Fruit fly (Drosophila melanogaster): Measurements from ENCODE around the gene CG1722.
A peak's percentile ranks its signal among the peaks of the same experiment; 100 is the strongest.

The CG1722 gene

DNA sequence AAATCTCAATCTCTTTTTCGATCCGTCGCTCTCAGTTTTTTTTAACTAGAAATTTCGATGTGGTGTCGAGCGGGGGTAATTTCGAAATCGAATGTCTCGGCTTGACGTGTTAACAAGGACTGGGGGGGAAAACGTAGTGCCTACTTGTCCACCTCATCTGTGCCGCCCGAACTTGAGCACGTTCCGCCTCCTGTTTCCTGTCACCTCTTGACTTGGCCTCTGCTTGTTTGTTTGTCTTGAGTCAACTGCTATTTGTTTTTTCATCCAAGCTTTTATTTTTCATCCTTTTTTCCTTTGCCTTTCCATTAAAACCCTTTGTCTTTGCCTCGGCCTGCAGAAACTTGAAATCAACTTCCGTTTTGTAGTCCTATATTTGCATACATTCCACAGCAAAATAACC is at the start of gene CG1722:
CG1722 (minus strand) TSS at position 101 of the 400 bp plus-strand sequence.
- TF ChIP-seq CG8478 (optimal IDR thresholded peaks at IDR 0.05), result no peak
- no peak for TF ChIP-seq pan (optimal IDR thresholded peaks at IDR 0.05)
- TF ChIP-seq usp (GFP tag; optimal IDR thresholded peaks at IDR 0.05), result no peak
- TF ChIP-seq EcR (GFP tag; optimal IDR thresholded peaks at IDR 0.05), result no peak
- TF ChIP-seq psq (optimal IDR thresholded peaks at IDR 0.05), result no peak
- TF ChIP-seq Dll (optimal IDR thresholded peaks at IDR 0.05), result no peak

DNA sequence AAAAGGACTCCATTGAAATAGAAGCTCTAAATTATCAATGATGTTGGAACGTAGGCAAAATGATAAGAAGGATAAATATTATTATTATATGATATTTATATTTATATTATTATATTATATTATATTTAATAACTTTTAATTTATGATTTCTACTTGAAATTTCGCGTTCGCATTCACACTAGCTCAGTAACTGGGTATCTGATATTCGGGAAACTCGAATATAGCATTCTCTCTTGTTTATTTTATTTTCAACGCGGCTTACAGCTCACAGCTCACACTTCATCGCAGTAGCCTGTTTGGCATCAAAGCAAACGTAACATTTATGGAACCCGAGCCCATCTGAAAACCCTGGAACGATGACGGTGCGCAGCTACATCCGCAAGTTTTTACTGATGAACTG is 34.1 kb upstream of the CG1722 start, which contains the start of gene CG1494:
CG1494 (plus strand) TSS at position 301 of the 400 bp plus-strand sequence.
- TF ChIP-seq CG8478 (optimal IDR thresholded peaks at IDR 0.05), result no peak
- TF ChIP-seq usp (GFP tag; optimal IDR thresholded peaks at IDR 0.05), result no peak
- TF ChIP-seq pan (optimal IDR thresholded peaks at IDR 0.05), result no peak
- TF ChIP-seq Dll (optimal IDR thresholded peaks at IDR 0.05), result no peak
- no peak for TF ChIP-seq psq (optimal IDR thresholded peaks at IDR 0.05)
- TF ChIP-seq EcR (GFP tag; optimal IDR thresholded peaks at IDR 0.05), result no peak

dm6 chrX:21282035-21282434 is 31.1 kb upstream of the CG1722 start:
- TF ChIP-seq pan (optimal IDR thresholded peaks at IDR 0.05) (no peak), psq (optimal IDR thresholded peaks at IDR 0.05) (no peak), Dll (optimal IDR thresholded peaks at IDR 0.05) (no peak), usp (GFP tag; optimal IDR thresholded peaks at IDR 0.05) (no peak), EcR (GFP tag; optimal IDR thresholded peaks at IDR 0.05) (no peak), CG8478 (optimal IDR thresholded peaks at IDR 0.05) (no peak)

DNA sequence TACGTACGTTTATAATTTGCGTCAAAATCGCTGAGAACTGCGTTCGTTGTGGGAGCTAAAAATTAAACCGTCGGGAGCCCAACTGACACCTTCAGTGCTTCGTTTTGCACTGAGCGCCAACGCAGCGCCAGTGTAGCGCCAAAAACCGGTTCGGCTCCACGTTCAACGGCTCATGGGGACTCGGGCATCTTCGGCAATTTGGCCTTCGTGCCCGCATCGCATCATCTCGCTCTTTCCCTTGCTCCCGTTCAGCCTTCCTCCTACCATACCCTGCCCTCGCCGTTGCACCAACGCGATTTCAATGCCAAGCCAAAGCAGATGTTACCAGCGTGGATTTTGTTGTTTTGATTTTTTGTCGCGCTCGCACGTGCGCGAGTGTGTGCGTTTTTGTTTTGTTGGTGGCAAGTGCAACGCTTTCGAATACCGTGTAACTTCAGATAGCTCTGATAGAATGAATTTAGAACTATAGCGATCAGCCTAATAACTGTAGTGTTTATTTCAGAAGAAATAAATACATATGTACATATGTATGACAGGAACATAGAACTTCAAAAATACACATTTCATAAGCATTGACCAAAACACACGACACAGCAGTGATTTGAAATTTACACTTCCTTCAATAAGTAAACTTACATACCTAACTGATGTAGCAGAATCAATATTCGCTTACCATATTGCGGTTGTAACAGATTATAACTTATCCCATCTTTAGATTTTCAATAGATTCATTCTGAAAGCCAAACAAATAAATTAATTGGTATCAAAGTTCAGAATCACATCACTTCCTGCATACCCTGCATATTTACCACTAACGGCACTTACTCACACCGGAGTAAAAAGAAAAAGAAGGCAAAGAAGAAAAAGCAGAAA is 30.3 kb upstream of the CG1722 start, which contains the start of gene Mnr:
Mnr (minus strand) TSS at position 133 of the 873 bp plus-strand sequence.
- TF ChIP-seq CG8478 (optimal IDR thresholded peaks at IDR 0.05), result no peak
- TF ChIP-seq pan (optimal IDR thresholded peaks at IDR 0.05), result peak; percentile 87

DNA sequence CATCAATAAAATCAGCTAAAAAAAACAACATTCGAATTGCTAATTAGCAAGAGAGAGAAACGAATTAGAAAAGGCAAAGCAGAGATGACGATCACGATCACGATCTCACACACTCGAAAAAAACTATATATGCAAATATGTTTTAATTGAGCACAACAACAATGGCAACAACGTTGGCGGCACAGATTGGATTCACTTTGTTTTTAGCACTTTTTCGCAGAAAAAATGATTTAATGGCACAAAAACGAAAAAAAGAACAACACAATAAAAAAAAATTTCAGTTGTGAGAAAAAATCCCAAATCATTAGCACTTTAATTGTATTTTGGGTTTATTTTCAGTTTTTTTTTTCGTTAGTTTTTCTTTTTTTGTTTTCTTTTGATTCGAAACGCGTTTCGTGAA is 29.7 kb upstream of the CG1722 start:
- no peak for TF ChIP-seq psq (optimal IDR thresholded peaks at IDR 0.05)
- no peak for TF ChIP-seq usp (GFP tag; optimal IDR thresholded peaks at IDR 0.05)
- TF ChIP-seq pan (optimal IDR thresholded peaks at IDR 0.05), result no peak
- TF ChIP-seq EcR (GFP tag; optimal IDR thresholded peaks at IDR 0.05), result no peak
- no peak for TF ChIP-seq Dll (optimal IDR thresholded peaks at IDR 0.05)
- TF ChIP-seq CG8478 (optimal IDR thresholded peaks at IDR 0.05), result no peak

DNA sequence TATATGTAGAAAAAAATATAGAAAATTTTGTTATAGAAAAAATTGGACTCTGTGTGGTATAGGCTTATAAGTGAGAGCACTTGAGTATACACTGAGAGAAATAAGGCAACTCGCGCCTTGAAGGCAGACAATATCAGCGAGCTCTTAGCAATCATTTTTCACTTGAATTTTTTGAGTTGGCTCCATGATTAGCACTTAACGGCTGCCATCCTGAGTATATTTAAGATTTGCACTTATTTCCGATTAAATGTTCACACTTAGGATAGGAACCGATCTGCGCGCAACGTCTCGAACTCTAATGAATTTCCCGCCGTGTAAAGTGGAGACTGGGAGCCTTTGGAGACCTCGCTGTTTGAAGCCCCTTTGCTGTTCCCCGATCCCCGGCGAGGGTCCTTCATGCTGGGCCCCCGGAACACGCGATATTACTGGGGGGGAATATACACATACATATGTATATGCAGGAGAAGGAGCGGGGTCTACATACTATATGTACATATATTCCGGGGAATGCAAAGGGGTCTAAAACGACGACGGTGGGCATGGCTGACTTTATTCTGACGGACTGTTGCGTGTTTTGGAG is 28.5 kb upstream of the CG1722 start:
- TF ChIP-seq Dll (optimal IDR thresholded peaks at IDR 0.05) (no peak), psq (optimal IDR thresholded peaks at IDR 0.05) (no peak), CG8478 (optimal IDR thresholded peaks at IDR 0.05) (no peak)

- TF ChIP-seq Dll (optimal IDR thresholded peaks at IDR 0.05), result no peak
- no peak for TF ChIP-seq pan (optimal IDR thresholded peaks at IDR 0.05)
- TF ChIP-seq usp (GFP tag; optimal IDR thresholded peaks at IDR 0.05), result no peak
- no peak for TF ChIP-seq psq (optimal IDR thresholded peaks at IDR 0.05)
- TF ChIP-seq CG8478 (optimal IDR thresholded peaks at IDR 0.05), result no peak
- TF ChIP-seq EcR (GFP tag; optimal IDR thresholded peaks at IDR 0.05), result no peak
These were observed 25.5 kb upstream of the CG1722 start for dm6 chrX:21276494-21276893.

dm6 chrX:21265391-21265790 is 14.4 kb upstream of the CG1722 start:
- TF ChIP-seq usp (GFP tag; optimal IDR thresholded peaks at IDR 0.05) (no peak), CG8478 (optimal IDR thresholded peaks at IDR 0.05) (no peak), pan (optimal IDR thresholded peaks at IDR 0.05) (no peak), psq (optimal IDR thresholded peaks at IDR 0.05) (no peak), Dll (optimal IDR thresholded peaks at IDR 0.05) (no peak), EcR (GFP tag; optimal IDR thresholded peaks at IDR 0.05) (no peak)

DNA sequence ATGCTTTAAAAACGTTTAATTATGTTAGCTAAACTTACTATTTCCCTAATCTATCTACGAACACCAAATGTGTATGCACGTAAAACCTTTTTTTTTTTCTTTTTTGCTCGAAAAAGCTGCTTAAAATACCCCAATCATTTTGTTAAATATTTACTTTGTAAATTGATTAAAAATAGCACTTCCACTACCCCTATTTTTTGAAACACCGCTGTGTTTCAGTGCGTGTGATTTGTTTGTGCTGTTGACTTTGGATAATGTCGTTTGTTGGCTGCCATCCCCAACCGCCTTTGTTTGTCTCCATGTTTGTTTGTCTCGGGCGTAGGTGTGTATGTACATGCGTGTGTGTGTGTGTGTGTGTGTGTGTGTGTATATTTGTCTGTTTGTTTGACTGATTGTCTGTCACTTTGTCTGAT is 9.1 kb downstream of the CG1722 start:
- TF ChIP-seq Dll (optimal IDR thresholded peaks at IDR 0.05) (no peak), EcR (GFP tag; optimal IDR thresholded peaks at IDR 0.05) (no peak), CG8478 (optimal IDR thresholded peaks at IDR 0.05) (no peak), usp (GFP tag; optimal IDR thresholded peaks at IDR 0.05) (no peak), psq (optimal IDR thresholded peaks at IDR 0.05) (no peak), pan (optimal IDR thresholded peaks at IDR 0.05) (no peak)

DNA sequence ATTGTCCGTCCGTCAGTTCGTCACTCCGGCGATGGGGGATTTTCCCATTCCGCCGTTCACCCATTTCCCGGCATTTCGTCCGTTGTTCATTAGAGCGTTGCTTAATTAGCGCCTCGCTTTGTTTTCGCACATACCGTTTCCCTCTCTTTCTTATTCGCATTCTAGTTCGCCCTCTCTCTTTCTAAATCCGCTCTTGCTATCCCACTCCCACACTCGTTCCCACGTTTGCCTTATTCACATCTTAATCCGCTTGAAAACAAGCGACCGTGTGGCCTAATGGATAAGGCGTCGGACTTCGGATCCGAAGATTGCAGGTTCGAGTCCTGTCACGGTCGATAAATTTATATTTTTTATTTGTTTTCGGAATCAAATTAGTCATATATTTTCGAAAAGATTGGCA is 19.1 kb downstream of the CG1722 start:
- TF ChIP-seq EcR (GFP tag; optimal IDR thresholded peaks at IDR 0.05) (no peak), CG8478 (optimal IDR thresholded peaks at IDR 0.05) (peak; percentile 40), pan (optimal IDR thresholded peaks at IDR 0.05) (no peak)

DNA sequence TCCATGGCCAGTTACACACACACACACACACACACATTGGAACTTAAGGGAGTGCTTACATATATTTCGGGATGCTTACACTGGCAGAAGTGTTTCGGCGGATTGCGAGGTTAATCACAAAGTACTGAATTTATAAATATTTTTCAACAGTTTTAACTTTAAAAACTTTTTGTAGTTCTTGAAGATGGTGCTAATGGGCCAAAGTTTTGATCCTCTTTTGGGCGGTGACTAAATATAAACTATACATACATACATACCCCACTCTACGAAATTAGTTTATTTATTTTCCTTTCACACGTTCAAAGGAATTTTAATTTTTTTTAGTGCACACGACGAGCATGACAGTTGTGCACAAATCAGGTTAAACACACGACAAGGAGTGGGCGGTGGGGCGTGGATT is 24.6 kb downstream of the CG1722 start:
- no peak for TF ChIP-seq CG8478 (optimal IDR thresholded peaks at IDR 0.05)
- no peak for TF ChIP-seq usp (GFP tag; optimal IDR thresholded peaks at IDR 0.05)
- no peak for TF ChIP-seq psq (optimal IDR thresholded peaks at IDR 0.05)
- no peak for TF ChIP-seq EcR (GFP tag; optimal IDR thresholded peaks at IDR 0.05)
- no peak for TF ChIP-seq Dll (optimal IDR thresholded peaks at IDR 0.05)
- TF ChIP-seq pan (optimal IDR thresholded peaks at IDR 0.05), result no peak

dm6 chrX:21217578-21217977 is 33.4 kb downstream of the CG1722 start, which contains the start of gene CG32523:
TSS of gene CG32523 (plus strand) at chrX:21217878.
- no peak for TF ChIP-seq Dll (optimal IDR thresholded peaks at IDR 0.05)

dm6 chrX:21203241-21203640 is 47.7 kb downstream of the CG1722 start, which contains the start of gene CG1724:
TSS of gene CG1724 (minus strand) at chrX:21203341.
- TF ChIP-seq pan (optimal IDR thresholded peaks at IDR 0.05), result no peak
- TF ChIP-seq CG8478 (optimal IDR thresholded peaks at IDR 0.05), result no peak
- TF ChIP-seq usp (GFP tag; optimal IDR thresholded peaks at IDR 0.05), result no peak
- no peak for TF ChIP-seq psq (optimal IDR thresholded peaks at IDR 0.05)

Data from whole organism.